Worm (Caenorhabditis elegans) whole organism, L4 larva: ENCODE measurements around the gene F36H9.5.

Experiments used
- F10B5.3 ChIP-seq: sonication (generic microtip); optimal IDR thresholded peaks from 2 replicates; lab custom pipeline; 2016; ENCODE audit warnings: mild to moderate bottlenecking, missing genetic modification characterization, missing compliant biosample characterization
- F44E2.7 ChIP-seq: fragments of 200-800 bp; sonication (Bioruptor generic); IDR thresholded peaks from 2 replicates; pipeline ENCODE4 v2.1.2; 2022; ENCODE audit warnings: missing genetic modification characterization, missing compliant biosample characterization
- R02D3.7 ChIP-seq: fragments of 150-350 bp; sonication (generic microtip); optimal IDR thresholded peaks from 3 replicates; lab custom pipeline; 2014; ENCODE audit warnings: missing biosample characterization, missing genetic modification characterization
- ZK337.2 ChIP-seq: fragments of 200-800 bp; sonication (Bioruptor generic); IDR thresholded peaks from 2 replicates; pipeline ENCODE4 v1.3.6; 2022; ENCODE audit warnings: missing genetic modification reagents, missing genetic modification characterization, missing compliant biosample characterization
- ZK546.5 ChIP-seq, 2 experiments: sonication (generic microtip); optimal IDR thresholded peaks; 2 replicates each; lab custom pipeline; 2017; ENCODE audit warnings: missing biosample characterization in 2 of 2, missing genetic modification characterization in 2 of 2
- aha-1 ChIP-seq: fragments of 150-350 bp; peaks from one replicate; lab custom pipeline; 2014; ENCODE audit warnings: missing biosample characterization, missing genetic modification characterization
- attf-4 ChIP-seq: sonication (generic microtip); optimal IDR thresholded peaks from 3 replicates; lab custom pipeline; 2017; ENCODE audit warnings: missing biosample characterization, missing genetic modification characterization
- daf-12 ChIP-seq: fragments of 150-350 bp; optimal IDR thresholded peaks from 2 replicates; lab custom pipeline; 2014; ENCODE audit warnings: missing biosample characterization, missing genetic modification reagents, missing genetic modification characterization
- dmd-6 ChIP-seq: fragments of 200-800 bp; sonication (Bioruptor generic); IDR thresholded peaks from 2 replicates; pipeline ENCODE4 v1.3.6; 2022; ENCODE audit warnings: missing genetic modification reagents, missing genetic modification characterization, missing compliant biosample characterization
- dve-1 ChIP-seq: sonication (generic microtip); optimal IDR thresholded peaks from 2 replicates; lab custom pipeline; 2017; ENCODE audit warnings: antibody characterized with exemption, mild to moderate bottlenecking, missing genetic modification characterization, missing compliant biosample characterization; ENCODE audit not compliant: insufficient read depth
- hlh-30 ChIP-seq: sonication (generic microtip); optimal IDR thresholded peaks from 2 replicates; lab custom pipeline; 2017; ENCODE audit warnings: antibody characterized with exemption, mild to moderate bottlenecking, missing genetic modification characterization, missing compliant biosample characterization; ENCODE audit not compliant: insufficient read depth
- jun-1 ChIP-seq: fragments of 150-350 bp; optimal IDR thresholded peaks from 2 replicates; lab custom pipeline; 2014; ENCODE audit warnings: missing biosample characterization, missing genetic modification reagents, missing genetic modification characterization
- lin-13 ChIP-seq: fragments of 150-350 bp; optimal IDR thresholded peaks from 2 replicates; lab custom pipeline; 2014; ENCODE audit warnings: missing biosample characterization, missing genetic modification reagents, missing genetic modification characterization
- lsy-2 ChIP-seq, 2 experiments: fragments of 150-350 bp in 1 of 2; sonication (generic microtip) in 1 of 2; optimal IDR thresholded peaks; 2 replicates each; lab custom pipeline; 2014 to 2017; ENCODE audit warnings: missing biosample characterization in 2 of 2, missing genetic modification characterization in 2 of 2
- mdl-1 ChIP-seq, 2 experiments: fragments of 150-350 bp in 1 of 2; sonication (generic microtip) in 1 of 2; optimal IDR thresholded peaks; 2 replicates each; lab custom pipeline; 2014 to 2017; ENCODE audit warnings: missing biosample characterization in 2 of 2, missing genetic modification characterization in 2 of 2
- mes-2 ChIP-seq: sonication (generic microtip); optimal IDR thresholded peaks from 2 replicates; lab custom pipeline; 2016; ENCODE audit warnings: missing genotype, mild to moderate bottlenecking, missing genetic modification characterization, missing compliant biosample characterization; ENCODE audit not compliant: poor library complexity, severe bottlenecking
- mxl-2 ChIP-seq: fragments of 200-800 bp; sonication (Bioruptor generic); conservative IDR thresholded peaks from 2 replicates; pipeline ENCODE4 v1.3.6; 2022; ENCODE audit warnings: missing genetic modification reagents, missing genetic modification characterization, missing compliant biosample characterization
- mxl-3 ChIP-seq: fragments of 200-800 bp; sonication (Bioruptor generic); optimal IDR thresholded peaks from 2 replicates; lab custom pipeline; 2018; ENCODE audit warnings: mild to moderate bottlenecking, missing genetic modification characterization, missing compliant biosample characterization
- nhr-28 ChIP-seq: fragments of 150-350 bp; optimal IDR thresholded peaks from 2 replicates; lab custom pipeline; 2014; ENCODE audit warnings: missing biosample characterization, missing genetic modification characterization
- nhr-42 ChIP-seq: fragments of 200-800 bp; sonication (Bioruptor generic); IDR thresholded peaks from 2 replicates; pipeline ENCODE4 v1.3.6; 2022; ENCODE audit warnings: missing genetic modification characterization, missing compliant biosample characterization
- nhr-48 ChIP-seq: sonication (generic microtip); optimal IDR thresholded peaks from 2 replicates; lab custom pipeline; 2016; ENCODE audit warnings: mild to moderate bottlenecking, missing genetic modification characterization, missing compliant biosample characterization
- rbr-2 ChIP-seq: sonication (generic microtip); optimal IDR thresholded peaks from 2 replicates; lab custom pipeline; 2016; ENCODE audit warnings: missing genotype, missing genetic modification characterization, missing compliant biosample characterization
- saeg-2 ChIP-seq: fragments of 200-800 bp; sonication (Bioruptor generic); IDR thresholded peaks from 2 replicates; pipeline ENCODE4 v1.3.6; 2022; ENCODE audit warnings: missing genetic modification reagents, missing genetic modification characterization, missing compliant biosample characterization
- sdz-12 ChIP-seq: fragments of 200-800 bp; sonication (Bioruptor generic); optimal IDR thresholded peaks from 2 replicates; lab custom pipeline; 2018; ENCODE audit warnings: mild to moderate bottlenecking, missing genetic modification characterization, missing compliant biosample characterization
- snpc-4 ChIP-seq: fragments of 150-350 bp; optimal IDR thresholded peaks from 2 replicates; lab custom pipeline; 2014; ENCODE audit warnings: missing biosample characterization, missing genetic modification characterization
- unc-62 ChIP-seq, 3 experiments: fragments of 150-350 bp in 1 of 3; sonication (generic microtip); optimal IDR thresholded peaks in 2 of 3; peaks in 1 of 3; 1 replicate in 1 of 3; 2 replicates in 2 of 3; lab custom pipeline; 2014 to 2017; ENCODE audit warnings: missing biosample characterization in 3 of 3, missing genetic modification characterization in 3 of 3, missing genetic modification reagents in 3 of 3, missing genotype in 1 of 3
- zfp-2 ChIP-seq: sonication (generic microtip); optimal IDR thresholded peaks from 2 replicates; lab custom pipeline; 2016; ENCODE audit warnings: mild to moderate bottlenecking, missing genetic modification characterization, missing compliant biosample characterization

The F36H9.5 gene

ce11 chrV:1789495-1789894 is 7.7 kb upstream of the F36H9.5 start:
- TF ChIP-seq mxl-2, result no peak
- peak; percentile 67 for TF ChIP-seq mxl-3
- no peak for TF ChIP-seq attf-4 (tag; lab: Kevin White, UChicago)
- TF ChIP-seq unc-62 (GFP tag; optimal IDR thresholded peaks at IDR 0.05 in 1 of 2; lab: Kevin White, UChicago), result peak in 1 of 2 experiments; percentile 73
- no peak for TF ChIP-seq unc-62 (tag; optimal IDR thresholded peaks at IDR 0.05; lab: Kevin White, UChicago)
- peak; percentile 61 for TF ChIP-seq nhr-48 (tag; lab: Kevin White, UChicago)
- no peak for TF ChIP-seq zfp-2 (tag; lab: Kevin White, UChicago)
- TF ChIP-seq mdl-1 (tag; optimal IDR thresholded peaks at IDR 0.05; lab: Kevin White, UChicago), result peak in 1 of 2 experiments; percentile 54
- TF ChIP-seq nhr-28 (tag; lab: Kevin White, UChicago), result peak; percentile 54

ce11 chrV:1788157-1788556 is 6.3 kb upstream of the F36H9.5 start, which contains the start of gene F36H9.2:
Gene F36H9.2, plus strand, starts transcription at chrV:1788457.
- TF ChIP-seq sdz-12 (GFP tag; lab: Kevin White, UChicago) (no peak), attf-4 (tag; lab: Kevin White, UChicago) (no peak)

ce11 chrV:1779994-1780393 is 1.8 kb downstream of the F36H9.5 start:
- TF ChIP-seq unc-62 (GFP tag; optimal IDR thresholded peaks at IDR 0.05 in 1 of 2; lab: Kevin White, UChicago) (peak in 1 of 2 experiments; percentile 71), unc-62 (tag; optimal IDR thresholded peaks at IDR 0.05; lab: Kevin White, UChicago) (no peak), rbr-2 (tag; lab: Kevin White, UChicago) (no peak)

ce11 chrV:1779136-1779535 is 2.7 kb downstream of the F36H9.5 start, which contains the start of gene F36H9.4:
Gene F36H9.4, minus strand, starts transcription at chrV:1779236.
- TF ChIP-seq ZK546.5 (tag; optimal IDR thresholded peaks at IDR 0.05; lab: Kevin White, UChicago) (no peak), lin-13 (GFP tag; lab: Kevin White, UChicago) (no peak), jun-1 (tag; lab: Kevin White, UChicago) (no peak)

ce11 chrV:1774874-1775589 is 6.8 kb downstream of the F36H9.5 start, which contains the start of gene F36H9.7:
Gene F36H9.7, minus strand, starts transcription at chrV:1774924.
- no peak for TF ChIP-seq R02D3.7 (tag; lab: Kevin White, UChicago)
- no peak for TF ChIP-seq snpc-4 (tag; lab: Kevin White, UChicago)
- no peak for TF ChIP-seq F44E2.7 (GFP tag; lab: Robert Waterston, UW)

ce11 chrV:1773120-1773519 is 8.7 kb downstream of the F36H9.5 start:
- TF ChIP-seq F10B5.3 (tag; lab: Kevin White, UChicago) (no peak), ZK337.2 (GFP tag; lab: Robert Waterston, UW) (no peak), hlh-30 (tag; lab: Kevin White, UChicago) (peak; percentile 18), dve-1 (tag; lab: Kevin White, UChicago) (peak; percentile 3), daf-12 (no peak), aha-1 (tag; lab: Kevin White, UChicago) (peak; percentile 39), lsy-2 (tag; optimal IDR thresholded peaks at IDR 0.05; lab: Kevin White, UChicago) (peak in 1 of 2 experiments; percentile 14), nhr-42 (GFP tag; lab: Robert Waterston, UW) (no peak), dmd-6 (GFP tag; lab: Robert Waterston, UW) (no peak), saeg-2 (GFP tag; lab: Robert Waterston, UW) (no peak), mes-2 (tag; lab: Kevin White, UChicago) (peak; percentile 18)
